Fruit fly (Drosophila melanogaster) whole organism, prepupa: ENCODE measurements around the gene ich.

Source experiments
- Blimp-1 ChIP-seq: fragments of 200-800 bp; sonication (Bioruptor generic); optimal IDR thresholded peaks from 3 replicates; lab custom pipeline; 2017; ENCODE audit warnings: missing biosample characterization, missing genetic modification characterization, mild to moderate bottlenecking, moderate library complexity, missing genetic modification reagents
- CG10631 ChIP-seq: fragments of 200-800 bp; sonication (Bioruptor generic); optimal IDR thresholded peaks from 2 replicates; lab custom pipeline; 2016; ENCODE audit warnings: missing biosample characterization, missing genetic modification characterization
- CG11294 ChIP-seq: fragments of 200-800 bp; sonication (Bioruptor generic); IDR thresholded peaks from 2 replicates; pipeline ENCODE4 v1.3.6; 2022; ENCODE audit warnings: missing biosample characterization, missing genetic modification characterization
- CG1621 ChIP-seq: fragments of 200-800 bp; sonication (Bioruptor generic); optimal IDR thresholded peaks from 3 replicates; lab custom pipeline; 2018; ENCODE audit warnings: missing biosample characterization, mild to moderate bottlenecking, missing genetic modification characterization
- CG16779 ChIP-seq: fragments of 200-800 bp; sonication (Bioruptor generic); optimal IDR thresholded peaks from 3 replicates; lab custom pipeline; 2017; ENCODE audit warnings: missing biosample characterization, mild to moderate bottlenecking, missing genetic modification characterization
- CG31627 ChIP-seq: fragments of 200-800 bp; sonication (Bioruptor generic); optimal IDR thresholded peaks from 3 replicates; lab custom pipeline; 2016; ENCODE audit warnings: missing biosample characterization, missing genetic modification characterization
- CG34406 ChIP-seq: fragments of 200-800 bp; sonication (Bioruptor generic); optimal IDR thresholded peaks from 3 replicates; lab custom pipeline; 2016; ENCODE audit warnings: missing biosample characterization, missing genetic modification characterization
- CG3919 ChIP-seq: fragments of 200-800 bp; sonication (Bioruptor generic); optimal IDR thresholded peaks from 3 replicates; lab custom pipeline; 2016; ENCODE audit warnings: missing biosample characterization, missing genetic modification characterization
- CG4318 ChIP-seq: fragments of 200-800 bp; sonication (Bioruptor generic); optimal IDR thresholded peaks from 3 replicates; lab custom pipeline; 2017; ENCODE audit warnings: missing biosample characterization, mild to moderate bottlenecking, missing genetic modification characterization
- CG6163 ChIP-seq: fragments of 200-800 bp; sonication (Bioruptor generic); IDR thresholded peaks from 3 replicates; pipeline ENCODE4 v1.3.6; 2022; ENCODE audit warnings: missing biosample characterization, missing genetic modification characterization
- CG6276 ChIP-seq: fragments of 200-800 bp; sonication (Bioruptor generic); optimal IDR thresholded peaks from 2 replicates; lab custom pipeline; 2017; ENCODE audit warnings: missing biosample characterization, mild to moderate bottlenecking, missing genetic modification characterization
- CG6808 ChIP-seq: fragments of 200-800 bp; sonication (Bioruptor generic); optimal IDR thresholded peaks from 3 replicates; lab custom pipeline; 2017; ENCODE audit warnings: missing biosample characterization, missing genetic modification characterization, mild to moderate bottlenecking, moderate library complexity, missing genetic modification reagents
- CG6854 ChIP-seq: fragments of 200-800 bp; sonication (Bioruptor generic); optimal IDR thresholded peaks from 2 replicates; lab custom pipeline; 2017; ENCODE audit warnings: missing biosample characterization, mild to moderate bottlenecking, missing genetic modification characterization
- CG7368 ChIP-seq: fragments of 200-800 bp; sonication (Bioruptor generic); optimal IDR thresholded peaks from 3 replicates; lab custom pipeline; 2016; ENCODE audit warnings: missing biosample characterization, missing genetic modification characterization
- CG8119 ChIP-seq: fragments of 200-800 bp; sonication (Bioruptor generic); IDR thresholded peaks from 3 replicates; pipeline ENCODE4 v1.3.6; 2022; ENCODE audit warnings: missing biosample characterization, missing genetic modification characterization
- CG8319 ChIP-seq: fragments of 200-800 bp; sonication (Bioruptor generic); optimal IDR thresholded peaks from 3 replicates; lab custom pipeline; 2016; ENCODE audit warnings: missing biosample characterization, missing genetic modification characterization
- CG8632 ChIP-seq: fragments of 200-800 bp; sonication (Bioruptor generic); optimal IDR thresholded peaks from 3 replicates; lab custom pipeline; 2016; ENCODE audit warnings: missing biosample characterization, missing genetic modification characterization
- CG9139 ChIP-seq: fragments of 200-800 bp; sonication (Bioruptor generic); optimal IDR thresholded peaks from 3 replicates; lab custom pipeline; 2017; ENCODE audit warnings: missing biosample characterization, mild to moderate bottlenecking, missing genetic modification characterization
- Eip78C ChIP-seq: fragments of 200-800 bp; sonication (Bioruptor generic); peaks from one replicate; lab custom pipeline; 2016; ENCODE audit warnings: missing biosample characterization, missing genetic modification characterization
- Eip93F ChIP-seq: fragments of 200-800 bp; sonication (Bioruptor generic); optimal IDR thresholded peaks from 2 replicates; lab custom pipeline; 2016; ENCODE audit warnings: missing biosample characterization, mild to moderate bottlenecking, missing genetic modification characterization
- Ets21C ChIP-seq: fragments of 200-800 bp; sonication (Bioruptor generic); optimal IDR thresholded peaks from 3 replicates; lab custom pipeline; 2016; ENCODE audit warnings: missing biosample characterization, missing genetic modification characterization
- Ets96B ChIP-seq: fragments of 200-800 bp; optimal IDR thresholded peaks from 2 replicates; lab custom pipeline; 2019; ENCODE audit warnings: missing biosample characterization, mild to moderate bottlenecking, missing genetic modification characterization, moderate library complexity
- Gug ChIP-seq: fragments of 200-800 bp; sonication (Bioruptor generic); IDR thresholded peaks from 2 replicates; pipeline ENCODE4 v1.3.6; 2022; ENCODE audit warnings: missing biosample characterization, missing genetic modification characterization
- Hr38 ChIP-seq: sonication (Bioruptor generic); optimal IDR thresholded peaks from 2 replicates; lab custom pipeline; 2016; ENCODE audit warnings: missing biosample characterization, missing genetic modification characterization
- Hr4 ChIP-seq: fragments of 200-800 bp; sonication (Bioruptor generic); optimal IDR thresholded peaks from 3 replicates; lab custom pipeline; 2016; ENCODE audit warnings: missing biosample characterization, missing genetic modification characterization
- Lpt ChIP-seq: fragments of 200-800 bp; sonication (Bioruptor generic); optimal IDR thresholded peaks from 3 replicates; lab custom pipeline; 2016; ENCODE audit warnings: missing biosample characterization, missing genetic modification characterization
- Met ChIP-seq: fragments of 200-800 bp; sonication (Bioruptor generic); optimal IDR thresholded peaks from 3 replicates; lab custom pipeline; 2016; ENCODE audit warnings: missing biosample characterization, missing genetic modification characterization
- OdsH ChIP-seq: fragments of 200-800 bp; sonication (Bioruptor generic); optimal IDR thresholded peaks from 3 replicates; lab custom pipeline; 2016; ENCODE audit warnings: missing biosample characterization, missing genetic modification characterization
- Smox ChIP-seq: fragments of 200-800 bp; sonication (Bioruptor generic); optimal IDR thresholded peaks from 3 replicates; lab custom pipeline; 2016; ENCODE audit warnings: missing biosample characterization, missing genetic modification characterization
- cyc ChIP-seq: fragments of 200-800 bp; sonication (Bioruptor generic); optimal IDR thresholded peaks from 3 replicates; lab custom pipeline; 2016; ENCODE audit warnings: missing biosample characterization, missing genetic modification characterization
- dsx ChIP-seq: fragments of 200-800 bp; optimal IDR thresholded peaks from 3 replicates; lab custom pipeline; 2019; ENCODE audit warnings: missing biosample characterization, mild to moderate bottlenecking, missing genetic modification characterization, moderate library complexity; ENCODE audit not compliant: poor library complexity, severe bottlenecking
- esn ChIP-seq: fragments of 200-800 bp; sonication (Bioruptor generic); optimal IDR thresholded peaks from 2 replicates; lab custom pipeline; 2016; ENCODE audit warnings: missing biosample characterization, mild to moderate bottlenecking, missing genetic modification characterization, moderate library complexity
- lz ChIP-seq: fragments of 200-800 bp; sonication (Bioruptor generic); optimal IDR thresholded peaks from 3 replicates; lab custom pipeline; 2016; ENCODE audit warnings: missing biosample characterization, missing genetic modification characterization
- net ChIP-seq: fragments of 200-800 bp; sonication (Bioruptor generic); optimal IDR thresholded peaks from 3 replicates; lab custom pipeline; 2016; ENCODE audit warnings: missing biosample characterization, missing genetic modification characterization
- salr ChIP-seq, 2 experiments: fragments of 200-800 bp; sonication (Bioruptor generic); optimal IDR thresholded peaks; 3 replicates each; lab custom pipeline; 2016 to 2018; ENCODE audit warnings: missing biosample characterization in 2 of 2, missing genetic modification characterization in 2 of 2, mild to moderate bottlenecking in 1 of 2
- spab ChIP-seq: fragments of 200-800 bp; sonication (Bioruptor generic); optimal IDR thresholded peaks from 2 replicates; lab custom pipeline; 2017; ENCODE audit warnings: missing biosample characterization, mild to moderate bottlenecking, missing genetic modification characterization, missing genetic modification reagents
- ss ChIP-seq, 2 experiments: fragments of 200-800 bp; sonication (Bioruptor generic); optimal IDR thresholded peaks; 2 replicates in 1 of 2; 3 replicates in 1 of 2; lab custom pipeline; 2017 to 2018; ENCODE audit warnings: mild to moderate bottlenecking in 2 of 2, missing biosample characterization in 2 of 2, missing genetic modification characterization in 2 of 2, moderate library complexity in 1 of 2
- topi ChIP-seq: fragments of 200-800 bp; sonication (Bioruptor generic); optimal IDR thresholded peaks from 3 replicates; lab custom pipeline; 2016; ENCODE audit warnings: missing biosample characterization, missing genetic modification characterization
- vri ChIP-seq: fragments of 200-800 bp; sonication (Bioruptor generic); optimal IDR thresholded peaks from 3 replicates; lab custom pipeline; 2016; ENCODE audit warnings: missing biosample characterization, mild to moderate bottlenecking, missing genetic modification characterization

ich gene

dm6 chr3R:8927817-8928625 lies 34.8 kb downstream of the ich start (continued):
- peak; percentile 65 for TF ChIP-seq dsx (GFP tag; lab: Kevin White, UChicago)
- peak; percentile 81 for TF ChIP-seq Ets21C
- TF ChIP-seq CG3919 (GFP tag; lab: Kevin White, UChicago) = peak; percentile 89
- peak; percentile 68 for TF ChIP-seq net
- TF ChIP-seq Smox = peak; percentile 84
- TF ChIP-seq CG11294 (GFP tag; lab: Robert Waterston, UW) = peak; percentile 73
- peak; percentile 74 to 79 for TF ChIP-seq salr (GFP tag; optimal IDR thresholded peaks at IDR 0.05; lab: Kevin White, UChicago)
- peak; percentile 22 for TF ChIP-seq Eip93F (GFP tag; lab: Kevin White, UChicago)
- peak; percentile 68 for TF ChIP-seq CG16779
- peak; percentile 73 for TF ChIP-seq CG34406 (GFP tag; lab: Kevin White, UChicago)
- peak; percentile 87 for TF ChIP-seq CG1621
- TF ChIP-seq CG31627 (GFP tag; lab: Kevin White, UChicago) = peak; percentile 87
- TF ChIP-seq Hr38 (GFP tag; lab: Kevin White, UChicago) = no peak
- peak; percentile 87 for TF ChIP-seq CG6808 (GFP tag; lab: Kevin White, UChicago)
- TF ChIP-seq CG10631 (GFP tag; lab: Kevin White, UChicago) = peak; percentile 87
- TF ChIP-seq CG6163 = peak; percentile 51; the same call in 2 of the 3 replicates
- peak; percentile 83 for TF ChIP-seq Gug (GFP tag; lab: Robert Waterston, UW)
- peak; percentile 94 for TF ChIP-seq Ets96B (tag; lab: Kevin White, UChicago)
- peak; percentile 90 for TF ChIP-seq esn (GFP tag; lab: Kevin White, UChicago)
- TF ChIP-seq ss (GFP tag; optimal IDR thresholded peaks at IDR 0.05; lab: Kevin White, UChicago) = peak; percentile 32 to 36
- peak; percentile 74 for TF ChIP-seq CG8632 (GFP tag; lab: Kevin White, UChicago)
- TF ChIP-seq topi (GFP tag; lab: Kevin White, UChicago) = peak; percentile 85
- peak; percentile 64 for TF ChIP-seq CG7368 (GFP tag; lab: Kevin White, UChicago)
- peak; percentile 86 for TF ChIP-seq Met (GFP tag; lab: Kevin White, UChicago)
- peak; percentile 66 for TF ChIP-seq CG9139 (GFP tag; lab: Kevin White, UChicago)
- peak; percentile 73 for TF ChIP-seq CG8319
- TF ChIP-seq Eip78C (GFP tag; lab: Kevin White, UChicago) = peak; percentile 97
- TF ChIP-seq CG4318 (GFP tag; lab: Kevin White, UChicago) = peak; percentile 57
- peak; percentile 86 for TF ChIP-seq lz
- peak; percentile 30 for TF ChIP-seq CG6854 (GFP tag; lab: Kevin White, UChicago)
- TF ChIP-seq Hr4 (GFP tag; lab: Kevin White, UChicago) = peak; percentile 85
- TF ChIP-seq vri (GFP tag; lab: Kevin White, UChicago) = peak; percentile 45
- TF ChIP-seq cyc (GFP tag; lab: Kevin White, UChicago) = peak; percentile 88
- peak; percentile 91 for TF ChIP-seq Lpt (GFP tag; lab: Kevin White, UChicago)
- TF ChIP-seq Blimp-1 (GFP tag; lab: Kevin White, UChicago) = peak; percentile 70
- peak; percentile 69 for TF ChIP-seq CG6276 (GFP tag; lab: Kevin White, UChicago)
- TF ChIP-seq OdsH (GFP tag; lab: Kevin White, UChicago) = peak; percentile 89
- peak; percentile 80; the same call in 2 of the 3 replicates for TF ChIP-seq CG8119 (GFP tag; lab: Robert Waterston, UW)
- peak; percentile 91 for TF ChIP-seq spab (GFP tag; lab: Kevin White, UChicago)
